Worm (Caenorhabditis elegans) whole organism, L2 larva: Measurements from ENCODE around the gene nhr-79.
A peak's percentile ranks its signal among the peaks of the same experiment; 100 is the strongest.

Experiments
- F13H6.1 ChIP-seq: sonication (generic microtip); optimal IDR thresholded peaks from 2 replicates; lab custom pipeline; 2016; ENCODE audit warnings: missing genetic modification characterization, missing compliant biosample characterization
- R02D3.7 ChIP-seq: fragments of 150-350 bp; optimal IDR thresholded peaks from 2 replicates; lab custom pipeline; 2014; ENCODE audit warnings: missing biosample characterization, missing genetic modification characterization
- Y55F3AM.14 ChIP-seq: fragments of 200-800 bp; sonication (Bioruptor generic); optimal IDR thresholded peaks from 2 replicates; lab custom pipeline; 2018; ENCODE audit warnings: mild to moderate bottlenecking, missing genetic modification characterization, missing compliant biosample characterization
- ZK546.5 ChIP-seq: sonication (generic microtip); optimal IDR thresholded peaks from 2 replicates; lab custom pipeline; 2017; ENCODE audit warnings: missing biosample characterization, missing genetic modification characterization
- alr-1 ChIP-seq: fragments of 150-350 bp; optimal IDR thresholded peaks from 2 replicates; lab custom pipeline; 2014; ENCODE audit warnings: missing biosample characterization, missing genetic modification characterization
- aly-2 ChIP-seq: fragments of 150-350 bp; optimal IDR thresholded peaks from 2 replicates; lab custom pipeline; 2014; ENCODE audit warnings: missing biosample characterization, missing genetic modification characterization
- ama-1 ChIP-seq: fragments of 150-350 bp; optimal IDR thresholded peaks from 2 replicates; lab custom pipeline; 2018; ENCODE audit warnings: inconsistent platforms
- blmp-1 ChIP-seq: sonication (generic microtip); optimal IDR thresholded peaks from 2 replicates; lab custom pipeline; 2017; ENCODE audit warnings: missing genetic modification characterization, mild to moderate bottlenecking, missing compliant biosample characterization, antibody characterized with exemption, moderate library complexity; ENCODE audit not compliant: insufficient read depth
- ceh-16 ChIP-seq: fragments of 150-350 bp; optimal IDR thresholded peaks from 2 replicates; lab custom pipeline; 2014; ENCODE audit warnings: missing biosample characterization, missing genetic modification characterization
- ceh-82 ChIP-seq: fragments of 150-350 bp; optimal IDR thresholded peaks from 2 replicates; lab custom pipeline; 2014; ENCODE audit warnings: missing biosample characterization, missing genetic modification characterization
- crh-2 ChIP-seq: sonication (generic microtip); optimal IDR thresholded peaks from 2 replicates; lab custom pipeline; 2017; ENCODE audit warnings: missing biosample characterization, missing genetic modification characterization
- dmd-4 ChIP-seq: sonication (generic microtip); optimal IDR thresholded peaks from 2 replicates; lab custom pipeline; 2017; ENCODE audit warnings: missing biosample characterization, missing genetic modification characterization
- egl-27 ChIP-seq: sonication (generic microtip); optimal IDR thresholded peaks from 3 replicates; lab custom pipeline; 2017; ENCODE audit warnings: missing biosample characterization, missing genetic modification reagents, missing genetic modification characterization
- elt-1 ChIP-seq: fragments of 150-350 bp; optimal IDR thresholded peaks from 2 replicates; lab custom pipeline; 2014; ENCODE audit warnings: missing biosample characterization, missing genetic modification characterization
- elt-3 ChIP-seq: sonication (generic microtip); optimal IDR thresholded peaks from 2 replicates; lab custom pipeline; 2017; ENCODE audit warnings: missing biosample characterization, missing genetic modification characterization
- fos-1 ChIP-seq: fragments of 150-350 bp; optimal IDR thresholded peaks from 2 replicates; lab custom pipeline; 2014; ENCODE audit warnings: missing biosample characterization, missing genetic modification characterization
- gmeb-1 ChIP-seq: fragments of 150-350 bp; optimal IDR thresholded peaks from 2 replicates; lab custom pipeline; 2014; ENCODE audit warnings: missing biosample characterization, missing genetic modification characterization
- lin-11 ChIP-seq: fragments of 150-350 bp; sonication (generic microtip); optimal IDR thresholded peaks from 2 replicates; lab custom pipeline; 2014; ENCODE audit warnings: missing biosample characterization, missing genetic modification characterization, inconsistent platforms, mixed read lengths
- lin-39 ChIP-seq: fragments of 150-350 bp; optimal IDR thresholded peaks from 2 replicates; lab custom pipeline; 2014; ENCODE audit warnings: missing biosample characterization, missing genetic modification reagents, missing genetic modification characterization
- lsy-2 ChIP-seq, 2 experiments: fragments of 150-350 bp in 1 of 2; sonication (generic microtip) in 1 of 2; optimal IDR thresholded peaks; 2 replicates each; lab custom pipeline; 2014 to 2017; ENCODE audit warnings: missing biosample characterization in 2 of 2, missing genetic modification characterization in 2 of 2
- mab-5 ChIP-seq: fragments of 150-350 bp; optimal IDR thresholded peaks from 2 replicates; lab custom pipeline; 2014; ENCODE audit warnings: missing biosample characterization, missing genetic modification characterization
- mbf-1 ChIP-seq: sonication (generic microtip); optimal IDR thresholded peaks from 2 replicates; lab custom pipeline; 2017; ENCODE audit warnings: missing biosample characterization, missing genetic modification characterization
- mdl-1 ChIP-seq, 2 experiments: fragments of 150-350 bp in 1 of 2; sonication (generic microtip) in 1 of 2; optimal IDR thresholded peaks; 2 replicates each; lab custom pipeline; 2017; ENCODE audit warnings: missing biosample characterization in 2 of 2, missing genetic modification characterization in 2 of 2
- nhr-10 ChIP-seq: sonication (generic microtip); optimal IDR thresholded peaks from 2 replicates; lab custom pipeline; 2017; ENCODE audit warnings: missing biosample characterization, missing genetic modification characterization
- nhr-11 ChIP-seq: fragments of 150-350 bp; optimal IDR thresholded peaks from 2 replicates; lab custom pipeline; 2014; ENCODE audit warnings: missing biosample characterization, missing genetic modification characterization
- nhr-12 ChIP-seq: fragments of 150-350 bp; optimal IDR thresholded peaks from 2 replicates; lab custom pipeline; 2014; ENCODE audit warnings: missing biosample characterization, missing genetic modification characterization
- nhr-129 ChIP-seq: fragments of 150-350 bp; optimal IDR thresholded peaks from 2 replicates; lab custom pipeline; 2014; ENCODE audit warnings: missing biosample characterization, missing genetic modification characterization
- nhr-21 ChIP-seq: fragments of 150-350 bp; optimal IDR thresholded peaks from 2 replicates; lab custom pipeline; 2014; ENCODE audit warnings: missing biosample characterization, missing genetic modification characterization
- nhr-23 ChIP-seq: fragments of 150-350 bp; optimal IDR thresholded peaks from 2 replicates; lab custom pipeline; 2014; ENCODE audit warnings: missing biosample characterization, missing genetic modification reagents, missing genetic modification characterization
- nhr-237 ChIP-seq: fragments of 150-350 bp; optimal IDR thresholded peaks from 2 replicates; lab custom pipeline; 2014; ENCODE audit warnings: missing biosample characterization, missing genetic modification characterization
- nhr-25 ChIP-seq: fragments of 150-350 bp; sonication (generic microtip); optimal IDR thresholded peaks from 3 replicates; lab custom pipeline; 2014; ENCODE audit warnings: missing biosample characterization, missing genetic modification characterization
- nhr-6 ChIP-seq: fragments of 150-350 bp; optimal IDR thresholded peaks from 2 replicates; lab custom pipeline; 2014; ENCODE audit warnings: missing biosample characterization, missing genetic modification characterization
- nhr-77 ChIP-seq: fragments of 150-350 bp; optimal IDR thresholded peaks from 2 replicates; lab custom pipeline; 2014; ENCODE audit warnings: missing biosample characterization, missing genetic modification characterization
- peb-1 ChIP-seq: fragments of 150-350 bp; optimal IDR thresholded peaks from 2 replicates; lab custom pipeline; 2014; ENCODE audit warnings: missing biosample characterization, missing genetic modification characterization
- sem-4 ChIP-seq: fragments of 150-350 bp; optimal IDR thresholded peaks from 2 replicates; lab custom pipeline; 2014; ENCODE audit warnings: missing biosample characterization, missing genetic modification reagents, missing genetic modification characterization
- skn-1 ChIP-seq: sonication (generic microtip); optimal IDR thresholded peaks from 2 replicates; lab custom pipeline; 2017; ENCODE audit warnings: missing biosample characterization, missing genetic modification characterization
- sma-9 ChIP-seq, 2 experiments: fragments of 150-350 bp in 1 of 2; sonication (generic microtip) in 1 of 2; optimal IDR thresholded peaks; 2 replicates each; lab custom pipeline; 2014 to 2016; ENCODE audit warnings: missing genetic modification characterization in 2 of 2, mild to moderate bottlenecking in 1 of 2, missing biosample characterization in 1 of 2, missing compliant biosample characterization in 1 of 2, missing genetic modification reagents in 1 of 2, moderate library complexity in 1 of 2
- snpc-4 ChIP-seq: fragments of 150-350 bp; optimal IDR thresholded peaks from 2 replicates; lab custom pipeline; 2014; ENCODE audit warnings: missing biosample characterization, missing genetic modification characterization
- unc-55 ChIP-seq: fragments of 150-350 bp; sonication (generic microtip); optimal IDR thresholded peaks from 3 replicates; lab custom pipeline; 2014; ENCODE audit warnings: missing biosample characterization, missing genetic modification reagents, missing genetic modification characterization
- unc-62 ChIP-seq: fragments of 150-350 bp; optimal IDR thresholded peaks from 2 replicates; lab custom pipeline; 2014; ENCODE audit warnings: missing biosample characterization, missing genetic modification reagents, missing genetic modification characterization
- zag-1 ChIP-seq: fragments of 150-350 bp; optimal IDR thresholded peaks from 2 replicates; lab custom pipeline; 2014; ENCODE audit warnings: missing biosample characterization, missing genetic modification characterization
- ztf-1 ChIP-seq: fragments of 200-800 bp; sonication (Bioruptor generic); conservative IDR thresholded peaks from 2 replicates; pipeline ENCODE4 v1.3.6; 2022; ENCODE audit warnings: missing genetic modification characterization, missing compliant biosample characterization
- ztf-11 ChIP-seq: sonication (generic microtip); optimal IDR thresholded peaks from 2 replicates; lab custom pipeline; 2017; ENCODE audit warnings: missing biosample characterization, missing genetic modification characterization
- ztf-4 ChIP-seq: fragments of 150-350 bp; optimal IDR thresholded peaks from 2 replicates; lab custom pipeline; 2014; ENCODE audit warnings: missing biosample characterization, missing genetic modification characterization

nhr-79 gene

ce11 chrV:19231167-19231566 lies 19.5 kb upstream of the nhr-79 start:
- no peak for TF ChIP-seq nhr-12 (tag; lab: Kevin White, UChicago)
- TF ChIP-seq peb-1 = no peak
- no peak for TF ChIP-seq lsy-2 (tag; optimal IDR thresholded peaks at IDR 0.05; lab: Kevin White, UChicago)
- TF ChIP-seq lin-39 (tag; lab: Kevin White, UChicago) = no peak
- TF ChIP-seq mab-5 (tag; lab: Kevin White, UChicago) = no peak
- no peak for TF ChIP-seq nhr-77 (tag; lab: Kevin White, UChicago)
- TF ChIP-seq nhr-23 (tag; lab: Kevin White, UChicago) = no peak
- TF ChIP-seq unc-62 (GFP tag; lab: Kevin White, UChicago) = no peak
- no peak for TF ChIP-seq Y55F3AM.14 (GFP tag; lab: Kevin White, UChicago)
- no peak for TF ChIP-seq ZK546.5
- no peak for TF ChIP-seq ztf-1 (GFP tag; lab: Robert Waterston, UW)
- no peak for TF ChIP-seq F13H6.1 (tag; lab: Kevin White, UChicago)
- TF ChIP-seq ztf-4 = no peak
- no peak for TF ChIP-seq unc-55
- no peak for TF ChIP-seq zag-1 (tag; lab: Kevin White, UChicago)
- TF ChIP-seq egl-27 (tag; lab: Kevin White, UChicago) = no peak

- TF ChIP-seq nhr-237 (tag; lab: Kevin White, UChicago) = no peak
- TF ChIP-seq sem-4 (tag; lab: Kevin White, UChicago) = no peak
- TF ChIP-seq nhr-25 = no peak
- TF ChIP-seq lsy-2 (tag; optimal IDR thresholded peaks at IDR 0.05; lab: Kevin White, UChicago) = no peak
- TF ChIP-seq ceh-16 = no peak
- TF ChIP-seq F13H6.1 (tag; lab: Kevin White, UChicago) = no peak
- no peak for TF ChIP-seq nhr-10
- no peak for TF ChIP-seq lin-11
- no peak for TF ChIP-seq lin-39 (tag; lab: Kevin White, UChicago)
- TF ChIP-seq nhr-23 (tag; lab: Kevin White, UChicago) = no peak
- TF ChIP-seq skn-1 (tag; lab: Kevin White, UChicago) = no peak
- no peak for TF ChIP-seq Y55F3AM.14 (GFP tag; lab: Kevin White, UChicago)
- TF ChIP-seq egl-27 (tag; lab: Kevin White, UChicago) = no peak
- TF ChIP-seq snpc-4 (tag; lab: Kevin White, UChicago) = no peak
- no peak for TF ChIP-seq crh-2 (tag; lab: Kevin White, UChicago)
- no peak for TF ChIP-seq dmd-4
- TF ChIP-seq nhr-21 (tag; lab: Kevin White, UChicago) = no peak
- no peak for TF ChIP-seq ztf-1 (GFP tag; lab: Robert Waterston, UW)
- TF ChIP-seq nhr-129 = no peak
Measured at ce11 chrV:19230413-19230812, 18.7 kb upstream of the nhr-79 start, which contains the start of gene sqst-3. sqst-3 (plus strand) TSS chrV:19230782.

ce11 chrV:19217675-19218074 lies 6.0 kb upstream of the nhr-79 start, which contains the start of gene oac-49:
oac-49 (plus strand) TSS chrV:19217975.
- TF ChIP-seq nhr-10 (no peak), ztf-4 (no peak), nhr-25 (no peak), peb-1 (no peak)
- TF ChIP-seq, all 48 proteins: peak for 0

DNA sequence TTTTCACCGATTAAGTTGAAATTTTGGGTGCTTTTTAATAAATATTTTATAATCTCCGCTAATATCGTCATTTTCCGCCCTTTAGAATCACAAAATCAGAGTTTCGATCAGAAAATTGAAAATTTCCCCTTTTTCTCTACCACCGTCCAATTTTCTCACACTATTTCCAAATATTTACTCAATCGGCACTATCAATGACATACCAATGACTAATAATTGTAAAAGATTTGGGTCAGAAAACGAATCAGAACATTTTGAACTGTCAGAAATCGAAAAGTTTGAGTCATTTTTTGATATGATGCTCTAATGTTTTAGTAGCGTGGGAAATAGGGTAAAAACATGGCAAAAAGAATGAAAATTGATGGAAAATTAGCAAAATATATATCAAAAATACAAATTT lies 5.4 kb upstream of the nhr-79 start, which contains the start of gene srr-2:
Gene srr-2, minus strand, starts transcription at position 73 of the 400 bp plus-strand sequence.
- TF ChIP-seq R02D3.7 (tag; lab: Kevin White, UChicago) (no peak), fos-1 (tag; lab: Kevin White, UChicago) (peak; percentile 93)

- TF ChIP-seq gmeb-1 (tag; lab: Kevin White, UChicago) (peak; percentile 6), mab-5 (tag; lab: Kevin White, UChicago) (no peak), nhr-129 (peak; percentile 4), nhr-11 (tag; lab: Kevin White, UChicago) (no peak), mbf-1 (no peak), elt-3 (tag; lab: Kevin White, UChicago) (no peak), ZK546.5 (no peak), nhr-237 (tag; lab: Kevin White, UChicago) (no peak), nhr-6 (tag; lab: Kevin White, UChicago) (no peak), nhr-21 (tag; lab: Kevin White, UChicago) (peak; percentile 38), blmp-1 (tag; lab: Kevin White, UChicago) (no peak), ceh-82 (tag; lab: Kevin White, UChicago) (no peak), ztf-4 (no peak), ztf-11 (tag; lab: Kevin White, UChicago) (no peak), lsy-2 (tag; optimal IDR thresholded peaks at IDR 0.05; lab: Kevin White, UChicago) (no peak), snpc-4 (tag; lab: Kevin White, UChicago) (no peak), F13H6.1 (tag; lab: Kevin White, UChicago) (peak; percentile 17), ama-1 (lab: Kevin White, UChicago) (no peak), elt-1 (tag; lab: Kevin White, UChicago) (no peak), mdl-1 (tag; optimal IDR thresholded peaks at IDR 0.05; lab: Kevin White, UChicago) (no peak), nhr-12 (tag; lab: Kevin White, UChicago) (no peak), skn-1 (tag; lab: Kevin White, UChicago) (no peak), egl-27 (tag; lab: Kevin White, UChicago) (no peak), zag-1 (tag; lab: Kevin White, UChicago) (no peak), crh-2 (tag; lab: Kevin White, UChicago) (peak; percentile 71), nhr-25 (peak; percentile 21), aly-2 (tag; lab: Kevin White, UChicago) (no peak), sma-9 (GFP tag; optimal IDR thresholded peaks at IDR 0.05; lab: Kevin White, UChicago) (peak; percentile 72), sma-9 (tag; optimal IDR thresholded peaks at IDR 0.05; lab: Kevin White, UChicago) (no peak), alr-1 (tag; lab: Kevin White, UChicago) (no peak)
Measured at ce11 chrV:19212354-19212753, 659 bp upstream of the nhr-79 start.
